Worm (Caenorhabditis elegans) whole organism, late embryonic: ENCODE results near the gene C44C1.6.

Source experiments
- K02D7.2 ChIP-seq: sonication (generic microtip); optimal IDR thresholded peaks from 2 replicates; lab custom pipeline; 2017; ENCODE audit warnings: mild to moderate bottlenecking, missing genetic modification characterization, missing compliant biosample characterization
- K09A11.1 ChIP-seq: sonication (generic microtip); optimal IDR thresholded peaks from 2 replicates; lab custom pipeline; 2017; ENCODE audit warnings: antibody characterized with exemption, mild to moderate bottlenecking, missing genetic modification characterization, missing compliant biosample characterization; ENCODE audit not compliant: insufficient read depth
- T23F11.4 ChIP-seq: fragments of 200-800 bp; sonication (Bioruptor generic); optimal IDR thresholded peaks from 2 replicates; lab custom pipeline; 2018; ENCODE audit warnings: mild to moderate bottlenecking, missing genetic modification characterization, missing compliant biosample characterization
- ama-1 ChIP-seq: fragments of 150-350 bp; optimal IDR thresholded peaks from 2 replicates; lab custom pipeline; 2014
- ceh-45 ChIP-seq: fragments of 200-800 bp; sonication (Bioruptor generic); IDR thresholded peaks from 2 replicates; pipeline ENCODE4 v1.3.6; 2022; ENCODE audit warnings: missing genetic modification reagents, missing genetic modification characterization, missing compliant biosample characterization
- pat-9 ChIP-seq: fragments of 200-800 bp; sonication (Bioruptor generic); optimal IDR thresholded peaks from 2 replicates; lab custom pipeline; 2018; ENCODE audit warnings: mild to moderate bottlenecking, missing genetic modification characterization, moderate library complexity, missing compliant biosample characterization
- tbx-7 ChIP-seq: sonication (generic microtip); optimal IDR thresholded peaks from 2 replicates; lab custom pipeline; 2016; ENCODE audit warnings: missing genotype, missing genetic modification characterization, missing compliant biosample characterization
- unc-42 ChIP-seq: sonication (generic microtip); optimal IDR thresholded peaks from 2 replicates; lab custom pipeline; 2016; ENCODE audit warnings: missing genotype, missing genetic modification characterization, missing compliant biosample characterization

- TF ChIP-seq ama-1 (lab: Kevin White, UChicago) (no peak), ceh-45 (GFP tag; lab: Robert Waterston, UW) (no peak), K02D7.2 (no peak), K09A11.1 (tag; lab: Kevin White, UChicago) (no peak), pat-9 (tag; lab: Kevin White, UChicago) (no peak), unc-42 (tag; lab: Kevin White, UChicago) (peak; percentile 77), tbx-7 (tag; lab: Kevin White, UChicago) (no peak), T23F11.4 (GFP tag; lab: Kevin White, UChicago) (no peak)
Observed at ce11 chrX:932874-933273, 37.2 kb downstream of the C44C1.6 start.
